Fruit fly (Drosophila melanogaster) whole organism: ENCODE results near the gene CG11436.

Experiments
- EcR ChIP-seq, 2 experiments: fragments of >200 bp; optimal IDR thresholded peaks; 2 replicates each; lab custom pipeline; 2017; ENCODE audit warnings: missing biosample characterization in 2 of 2, missing genetic modification characterization in 2 of 2, missing genetic modification reagents in 2 of 2
- psq ChIP-seq: fragments of >200 bp; optimal IDR thresholded peaks from 2 replicates; lab custom pipeline; 2017

- TF ChIP-seq psq (no peak), EcR (GFP tag; optimal IDR thresholded peaks at IDR 0.05; lab: Kevin White, UChicago) (no peak)
These were observed 20.2 kb upstream of the CG11436 start, which contains the start of gene CG12684 for dm6 chrX:4571829-4572228.
